Worm (Caenorhabditis elegans) whole organism, young adult: ENCODE data around the gene F26F12.4.

Experiments used
- lsy-27 ChIP-seq: sonication (generic microtip); optimal IDR thresholded peaks from 2 replicates; lab custom pipeline; 2017; ENCODE audit warnings: missing genetic modification characterization, mild to moderate bottlenecking, missing compliant biosample characterization, antibody characterized with exemption, missing genotype, borderline replicate concordance; ENCODE audit not compliant: insufficient read depth
- ztf-26 ChIP-seq: sonication (generic microtip); optimal IDR thresholded peaks from 2 replicates; lab custom pipeline; 2017; ENCODE audit warnings: missing genetic modification characterization, missing compliant biosample characterization

- TF ChIP-seq lsy-27 (tag; lab: Kevin White, UChicago) (no peak), ztf-26 (no peak)
These were observed 25.9 kb upstream of the F26F12.4 start, which contains the start of gene grd-9 for ce11 chrV:5895021-5895420.
